Worm (Caenorhabditis elegans) whole organism, early embryonic: ENCODE results near the gene tomm-7.

ENCODE experiments used
- B0310.2 ChIP-seq: sonication (generic microtip); optimal IDR thresholded peaks from 2 replicates; lab custom pipeline; 2016; ENCODE audit warnings: mild to moderate bottlenecking, missing genetic modification characterization, missing compliant biosample characterization
- F13C5.2 ChIP-seq: sonication (generic microtip); optimal IDR thresholded peaks from 2 replicates; lab custom pipeline; 2017; ENCODE audit warnings: mild to moderate bottlenecking, missing genetic modification characterization, inconsistent platforms, missing compliant biosample characterization
- aly-1 ChIP-seq: sonication (generic microtip); optimal IDR thresholded peaks from 2 replicates; lab custom pipeline; 2016; ENCODE audit warnings: missing genetic modification characterization, missing compliant biosample characterization
- ama-1 ChIP-seq: fragments of 150-350 bp; optimal IDR thresholded peaks from 2 replicates; lab custom pipeline; 2014
- ceh-13 ChIP-seq: fragments of 200-800 bp; sonication (Bioruptor generic); optimal IDR thresholded peaks from 2 replicates; lab custom pipeline; 2018; ENCODE audit warnings: mild to moderate bottlenecking, missing genetic modification characterization, missing compliant biosample characterization
- ceh-36 ChIP-seq: sonication (generic microtip); optimal IDR thresholded peaks from 2 replicates; lab custom pipeline; 2016; ENCODE audit warnings: missing genetic modification characterization, inconsistent platforms, missing compliant biosample characterization
- ets-7 ChIP-seq: sonication (generic microtip); optimal IDR thresholded peaks from 2 replicates; lab custom pipeline; 2016; ENCODE audit warnings: missing genotype, missing genetic modification characterization, missing compliant biosample characterization
- flt-1 ChIP-seq: fragments of 200-800 bp; sonication (Bioruptor generic); IDR thresholded peaks from 2 replicates; pipeline ENCODE4 v1.3.6; 2022; ENCODE audit warnings: missing genetic modification characterization, missing compliant biosample characterization
- hmbx-1 ChIP-seq: sonication (generic microtip); optimal IDR thresholded peaks from 2 replicates; lab custom pipeline; 2016; ENCODE audit warnings: mild to moderate bottlenecking, missing genetic modification characterization, missing compliant biosample characterization
- hmg-4 ChIP-seq: fragments of 200-800 bp; sonication (Bioruptor generic); optimal IDR thresholded peaks from 2 replicates; lab custom pipeline; 2018; ENCODE audit warnings: mild to moderate bottlenecking, missing genetic modification characterization, missing compliant biosample characterization
- hnd-1 ChIP-seq: sonication (generic microtip); optimal IDR thresholded peaks from 2 replicates; lab custom pipeline; 2016; ENCODE audit warnings: missing genetic modification characterization, missing compliant biosample characterization
- pes-1 ChIP-seq: fragments of 200-800 bp; sonication (Bioruptor generic); IDR thresholded peaks from 2 replicates; pipeline ENCODE4 v1.3.6; 2022; ENCODE audit warnings: missing genetic modification reagents, missing genetic modification characterization, missing compliant biosample characterization
- scrt-1 ChIP-seq: fragments of 200-800 bp; sonication (Bioruptor generic); IDR thresholded peaks from 2 replicates; pipeline ENCODE4 v1.3.6; 2022; ENCODE audit warnings: missing genetic modification characterization, missing compliant biosample characterization
- sea-1 ChIP-seq: fragments of 200-800 bp; sonication (Bioruptor generic); conservative IDR thresholded peaks from 2 replicates; pipeline ENCODE4 v1.3.6; 2022; ENCODE audit warnings: missing genetic modification characterization, missing compliant biosample characterization
- tbx-11 ChIP-seq: fragments of 200-800 bp; sonication (Bioruptor generic); IDR thresholded peaks from 2 replicates; pipeline ENCODE4 v1.3.6; 2022; ENCODE audit warnings: missing genetic modification characterization, missing compliant biosample characterization
- tbx-37 ChIP-seq: fragments of 200-800 bp; sonication (Bioruptor generic); conservative IDR thresholded peaks from 2 replicates; pipeline ENCODE4 v1.3.6; 2022; ENCODE audit warnings: missing genetic modification reagents, missing genetic modification characterization, missing compliant biosample characterization
- tra-4 ChIP-seq: sonication (generic microtip); optimal IDR thresholded peaks from 2 replicates; lab custom pipeline; 2017; ENCODE audit warnings: missing genetic modification characterization, missing compliant biosample characterization

The tomm-7 gene

DNA sequence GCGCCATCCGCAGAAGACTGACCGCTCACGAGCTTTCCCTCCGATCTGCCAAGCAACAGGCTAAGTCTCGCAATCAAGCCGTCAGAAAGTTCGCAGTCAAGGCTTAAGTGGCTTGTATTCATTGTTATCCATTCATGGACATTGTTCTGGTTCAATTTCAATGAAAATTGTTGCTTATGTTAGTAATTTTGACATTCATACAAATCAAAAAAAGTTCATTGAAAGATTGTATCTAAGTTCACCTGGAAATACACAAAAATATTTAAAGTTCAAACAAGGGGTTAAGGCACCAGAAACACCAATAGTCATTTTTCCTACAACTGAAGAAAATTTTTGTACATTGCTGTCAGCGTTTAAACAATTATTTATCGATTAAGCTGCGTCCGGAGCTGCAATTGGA, 3.9 kb upstream of the tomm-7 start:
- TF ChIP-seq ceh-13 (GFP tag; lab: Kevin White, UChicago): no peak
- no peak for TF ChIP-seq tbx-11 (GFP tag; lab: Robert Waterston, UW)
- TF ChIP-seq ceh-36 (tag; lab: Kevin White, UChicago): no peak
- no peak for TF ChIP-seq tbx-37 (GFP tag; lab: Robert Waterston, UW)
- no peak for TF ChIP-seq scrt-1 (GFP tag; lab: Robert Waterston, UW)
- no peak for TF ChIP-seq hnd-1 (tag; lab: Kevin White, UChicago)
- no peak for TF ChIP-seq ama-1 (lab: Kevin White, UChicago)
- TF ChIP-seq ets-7 (tag; lab: Kevin White, UChicago): no peak
- no peak for TF ChIP-seq aly-1 (tag; lab: Kevin White, UChicago)
- no peak for TF ChIP-seq F13C5.2
- TF ChIP-seq hmg-4: no peak
- TF ChIP-seq B0310.2 (tag; lab: Kevin White, UChicago): no peak
- TF ChIP-seq hmbx-1 (tag; lab: Kevin White, UChicago): no peak
- no peak for TF ChIP-seq flt-1
- TF ChIP-seq sea-1: no peak
- no peak for TF ChIP-seq pes-1
- no peak for TF ChIP-seq tra-4 (tag; lab: Kevin White, UChicago)

DNA sequence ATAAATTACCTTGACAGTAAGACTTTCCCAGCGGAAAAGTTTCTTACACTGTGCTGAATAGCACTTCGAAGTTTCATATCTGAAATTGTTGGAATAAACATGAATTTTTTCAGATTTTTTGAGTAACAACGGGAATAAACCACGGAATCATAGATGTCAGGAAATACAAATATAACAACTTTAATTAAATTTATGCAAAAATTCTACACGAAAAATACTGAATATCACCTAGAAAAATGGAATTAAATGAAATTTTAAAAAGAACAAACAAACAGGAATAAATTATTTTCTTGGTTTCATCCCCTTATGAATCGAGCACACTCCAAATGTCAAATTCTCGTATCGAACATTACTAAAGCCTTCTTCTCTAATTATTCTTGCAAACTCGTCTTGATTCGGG, 2.3 kb upstream of the tomm-7 start, which contains the start of gene tag-307:
Gene tag-307 (minus strand): TSS at position 101 of the 400 bp plus-strand sequence.
- TF ChIP-seq hnd-1 (tag; lab: Kevin White, UChicago) (no peak), tra-4 (tag; lab: Kevin White, UChicago) (no peak), ceh-13 (GFP tag; lab: Kevin White, UChicago) (no peak), B0310.2 (tag; lab: Kevin White, UChicago) (no peak), ets-7 (tag; lab: Kevin White, UChicago) (no peak), scrt-1 (GFP tag; lab: Robert Waterston, UW) (no peak), ama-1 (lab: Kevin White, UChicago) (no peak), aly-1 (tag; lab: Kevin White, UChicago) (no peak), hmbx-1 (tag; lab: Kevin White, UChicago) (no peak), flt-1 (no peak), F13C5.2 (no peak), tbx-37 (GFP tag; lab: Robert Waterston, UW) (no peak), tbx-11 (GFP tag; lab: Robert Waterston, UW) (no peak), sea-1 (no peak), ceh-36 (tag; lab: Kevin White, UChicago) (no peak), pes-1 (no peak), hmg-4 (no peak)

DNA sequence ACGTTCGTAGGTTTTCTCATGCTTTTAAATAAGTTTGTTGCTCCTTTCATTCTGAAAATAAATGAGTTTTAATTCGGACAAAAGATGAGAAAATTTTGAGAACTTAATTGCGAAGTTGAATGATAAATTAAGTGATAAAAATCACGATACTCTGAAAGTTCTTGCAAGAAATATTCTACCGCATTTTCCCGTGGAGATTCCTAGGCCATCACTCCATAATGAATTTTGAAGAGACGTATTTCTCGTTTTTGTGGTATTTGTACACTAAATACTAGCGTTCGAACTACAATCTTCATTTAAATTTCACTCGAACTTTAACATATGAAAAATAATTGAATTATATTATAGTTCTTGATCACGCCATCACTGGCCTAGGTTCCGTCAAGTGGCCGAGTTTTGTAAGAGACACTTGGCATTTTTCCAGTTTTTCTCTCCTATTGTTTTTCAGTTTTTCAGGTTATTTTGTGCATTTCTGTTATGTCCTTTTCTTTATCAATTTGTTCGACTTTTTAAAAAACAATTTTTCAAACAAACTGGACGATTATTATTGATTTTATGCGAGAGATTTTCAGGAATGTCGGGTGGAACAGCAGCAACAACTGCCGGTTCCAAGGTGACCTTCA, 895 bp upstream of the tomm-7 start, which contains the start of the genes coq-5 and ufm-1:
Gene coq-5 (minus strand): TSS at position 51 of the 623 bp plus-strand sequence.
Gene ufm-1 (plus strand): TSS at position 573 of the 623 bp plus-strand sequence.
- 0 out of 2 replicates have a peak, but pooled peaks have one; percentile 14 for TF ChIP-seq tbx-37 (GFP tag; lab: Robert Waterston, UW)
- TF ChIP-seq sea-1: no peak

DNA sequence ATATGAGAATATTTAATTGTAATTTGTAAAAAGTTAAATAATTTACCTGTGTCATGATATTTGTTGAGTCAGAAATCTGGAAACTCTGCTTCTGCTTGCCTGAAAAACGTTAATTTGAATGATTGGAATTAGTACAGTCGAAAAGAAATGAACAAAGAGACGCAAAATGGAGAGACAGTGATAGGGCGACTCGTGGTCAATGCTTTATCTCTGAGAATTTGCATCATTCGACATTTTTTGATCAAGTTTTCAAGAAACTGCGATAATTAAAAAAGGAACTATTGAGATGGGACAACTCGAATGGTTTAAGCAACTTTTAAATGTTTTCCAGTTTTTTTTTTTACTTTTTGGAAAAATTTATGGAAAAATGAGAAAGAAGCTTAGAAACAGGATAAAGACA, 1.5 kb downstream of the tomm-7 start, which contains the start of gene cuc-1:
Gene cuc-1 (minus strand): TSS at position 101 of the 400 bp plus-strand sequence.
- TF ChIP-seq ceh-13 (GFP tag; lab: Kevin White, UChicago) (no peak), sea-1 (no peak), scrt-1 (GFP tag; lab: Robert Waterston, UW) (no peak), hmbx-1 (tag; lab: Kevin White, UChicago) (no peak), tbx-37 (GFP tag; lab: Robert Waterston, UW) (no peak), tra-4 (tag; lab: Kevin White, UChicago) (no peak), ceh-36 (tag; lab: Kevin White, UChicago) (no peak), ama-1 (lab: Kevin White, UChicago) (no peak), F13C5.2 (no peak), hmg-4 (no peak)

DNA sequence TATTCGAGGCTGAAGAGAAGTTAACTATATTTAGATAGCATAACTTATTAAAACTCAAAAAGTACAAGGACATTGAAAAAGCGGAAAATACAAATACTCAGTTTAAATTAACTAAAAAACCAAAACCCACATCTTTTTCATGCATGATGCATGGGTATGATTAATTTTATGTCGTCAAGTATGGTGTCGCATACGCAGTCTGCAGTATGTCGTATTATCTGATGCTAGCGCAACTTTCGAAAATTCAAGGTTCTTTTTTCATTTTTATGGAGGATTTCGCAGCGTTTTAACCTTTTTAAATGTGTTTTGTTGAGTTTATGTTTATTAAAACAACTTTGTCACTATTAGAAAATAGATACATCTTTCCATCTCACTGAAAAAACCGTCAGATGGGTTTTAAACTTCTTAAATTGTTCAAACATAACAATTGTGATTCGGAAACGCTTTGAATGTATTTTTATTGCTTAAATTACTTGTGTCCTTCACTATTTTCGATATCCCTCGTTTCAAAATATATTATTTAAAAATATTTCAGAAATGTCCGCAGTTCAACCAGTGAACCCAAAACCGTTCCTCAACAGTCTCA, 2.2 kb downstream of the tomm-7 start, which contains the start of gene snr-5:
Gene snr-5 (plus strand): TSS at position 536 of the 586 bp plus-strand sequence.
- no peak for TF ChIP-seq B0310.2 (tag; lab: Kevin White, UChicago)
- TF ChIP-seq aly-1 (tag; lab: Kevin White, UChicago): no peak
- TF ChIP-seq ceh-36 (tag; lab: Kevin White, UChicago): no peak
- no peak for TF ChIP-seq hmbx-1 (tag; lab: Kevin White, UChicago)
- no peak for TF ChIP-seq scrt-1 (GFP tag; lab: Robert Waterston, UW)
- TF ChIP-seq tra-4 (tag; lab: Kevin White, UChicago): no peak
- no peak for TF ChIP-seq hmg-4
- TF ChIP-seq ets-7 (tag; lab: Kevin White, UChicago): no peak
- TF ChIP-seq F13C5.2: no peak
- no peak for TF ChIP-seq ceh-13 (GFP tag; lab: Kevin White, UChicago)
- TF ChIP-seq ama-1 (lab: Kevin White, UChicago): no peak
- TF ChIP-seq hnd-1 (tag; lab: Kevin White, UChicago): no peak
- TF ChIP-seq tbx-37 (GFP tag; lab: Robert Waterston, UW): no peak
- no peak for TF ChIP-seq pes-1
- TF ChIP-seq flt-1: no peak
- no peak for TF ChIP-seq sea-1
- TF ChIP-seq tbx-11 (GFP tag; lab: Robert Waterston, UW): no peak

DNA sequence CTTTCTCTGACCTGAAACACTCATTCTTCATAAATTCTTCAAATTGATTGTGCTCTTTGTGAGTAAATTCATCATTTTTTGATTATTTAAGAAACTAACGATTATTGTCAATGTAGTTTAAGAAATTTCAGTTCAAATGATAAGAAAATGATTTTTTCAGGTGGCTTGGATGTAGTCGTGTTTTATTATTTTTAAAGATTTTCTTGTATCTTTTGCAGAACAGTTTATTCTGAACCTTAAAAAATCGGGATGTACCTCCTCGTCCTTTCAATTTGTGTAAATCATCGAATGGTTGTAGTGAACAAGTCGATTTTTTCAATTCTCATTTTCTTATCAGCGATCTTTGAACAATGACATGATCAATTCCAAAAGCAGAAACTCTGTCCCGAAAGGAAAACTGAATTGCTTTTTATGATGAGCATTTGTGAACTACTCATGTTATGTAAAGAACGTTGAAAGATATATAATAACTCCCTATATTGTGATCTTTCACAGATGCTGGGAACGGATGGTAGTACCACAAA, 5.9 kb downstream of the tomm-7 start, which contains the start of gene slc-17.3:
Gene slc-17.3 (minus strand): TSS at position 51 of the 524 bp plus-strand sequence.
- TF ChIP-seq ets-7 (tag; lab: Kevin White, UChicago): no peak
- no peak for TF ChIP-seq sea-1
- TF ChIP-seq B0310.2 (tag; lab: Kevin White, UChicago): no peak
- TF ChIP-seq ceh-36 (tag; lab: Kevin White, UChicago): no peak
- no peak for TF ChIP-seq aly-1 (tag; lab: Kevin White, UChicago)
- TF ChIP-seq hmg-4: no peak

DNA sequence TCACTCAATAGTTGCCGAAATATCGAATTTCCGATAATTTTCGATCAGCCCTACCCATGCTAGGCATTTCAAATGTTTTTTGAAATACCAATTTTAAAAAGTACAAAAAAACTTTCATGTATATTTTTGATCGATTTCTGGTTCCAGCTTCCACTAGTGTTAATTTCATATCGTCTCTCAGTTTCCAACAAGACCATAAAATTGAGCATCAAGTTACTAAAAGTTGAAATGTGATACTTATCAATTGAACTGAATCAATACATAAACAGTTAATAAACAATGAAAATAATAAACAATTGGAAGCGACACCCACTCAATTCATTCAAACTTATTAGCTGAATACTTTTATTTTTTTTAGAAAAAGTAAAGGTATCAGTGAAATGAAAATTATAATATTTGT, 6.8 kb downstream of the tomm-7 start, which contains the start of gene cup-4:
Gene cup-4 (plus strand): TSS at position 301 of the 400 bp plus-strand sequence.
- TF ChIP-seq tbx-37 (GFP tag; lab: Robert Waterston, UW) (no peak), scrt-1 (GFP tag; lab: Robert Waterston, UW) (no peak), ets-7 (tag; lab: Kevin White, UChicago) (no peak), sea-1 (no peak), F13C5.2 (no peak), hmbx-1 (tag; lab: Kevin White, UChicago) (no peak), aly-1 (tag; lab: Kevin White, UChicago) (no peak)
